Worm (Caenorhabditis elegans) whole organism, midembryonic: ENCODE measurements around the gene kin-4.

ENCODE experiments used
- cog-1 ChIP-seq: sonication (generic microtip); optimal IDR thresholded peaks from 2 replicates; lab custom pipeline; 2016; ENCODE audit warnings: missing genetic modification characterization, missing compliant biosample characterization
- flt-1 ChIP-seq: fragments of 200-800 bp; sonication (Bioruptor generic); IDR thresholded peaks from 2 replicates; pipeline ENCODE4 v1.3.6; 2022; ENCODE audit warnings: missing genetic modification characterization, missing compliant biosample characterization
- klf-2 ChIP-seq: fragments of 200-800 bp; sonication (Bioruptor generic); conservative IDR thresholded peaks from 2 replicates; pipeline ENCODE4 v1.3.6; 2022; ENCODE audit warnings: missing genetic modification reagents, missing genetic modification characterization, missing compliant biosample characterization
- med-1 ChIP-seq: sonication (generic microtip); optimal IDR thresholded peaks from 2 replicates; lab custom pipeline; 2017; ENCODE audit warnings: missing genetic modification characterization, mild to moderate bottlenecking, missing compliant biosample characterization, antibody characterized with exemption, missing genetic modification reagents; ENCODE audit not compliant: insufficient read depth
- ref-1 ChIP-seq: fragments of 200-800 bp; sonication (Bioruptor generic); conservative IDR thresholded peaks from 2 replicates; pipeline ENCODE4 v1.3.6; 2022; ENCODE audit warnings: missing genetic modification reagents, missing genetic modification characterization, missing compliant biosample characterization
- tab-1 ChIP-seq: fragments of 200-800 bp; sonication (Bioruptor generic); IDR thresholded peaks from 2 replicates; pipeline ENCODE4 v1.3.6; 2022; ENCODE audit warnings: missing genetic modification characterization, missing compliant biosample characterization
- ztf-23 ChIP-seq: fragments of 200-800 bp; sonication (Bioruptor generic); IDR thresholded peaks from 2 replicates; pipeline ENCODE4 v1.3.6; 2022; ENCODE audit warnings: missing genetic modification reagents, missing genetic modification characterization, missing compliant biosample characterization
- ztf-29 ChIP-seq: fragments of 200-800 bp; sonication (Bioruptor generic); IDR thresholded peaks from 2 replicates; pipeline ENCODE4 v1.3.6; 2022; ENCODE audit warnings: missing genetic modification reagents, missing genetic modification characterization, missing compliant biosample characterization

DNA sequence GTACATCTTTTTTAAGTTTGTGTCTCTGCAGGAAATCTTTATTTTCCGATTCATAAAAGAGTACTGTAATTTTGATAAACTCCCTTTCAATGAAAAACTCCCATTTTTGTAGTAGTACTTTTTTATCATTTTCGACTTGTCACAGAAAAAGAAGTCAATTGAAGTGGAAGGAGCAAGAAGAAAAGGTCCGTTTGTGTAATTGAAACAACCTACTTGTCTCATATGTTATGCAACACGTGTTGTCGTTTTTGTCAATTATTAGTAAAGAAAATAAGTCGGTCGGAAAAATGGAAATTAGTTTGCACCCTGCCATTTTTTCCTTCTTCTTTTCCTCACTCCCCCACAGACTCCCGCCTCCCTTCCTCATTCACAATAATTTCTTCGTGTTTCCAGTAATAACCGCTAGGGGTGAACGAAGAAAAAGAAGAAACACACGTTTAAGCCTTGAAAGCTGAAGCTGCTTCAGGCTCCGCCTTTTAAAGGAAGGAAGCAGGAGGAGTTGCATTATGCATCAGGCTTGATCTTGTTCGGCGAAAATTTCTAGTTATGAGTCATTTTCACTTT lies 33.2 kb downstream of the kin-4 start:
- TF ChIP-seq klf-2 (GFP tag; lab: Robert Waterston, UW) (no peak), ztf-29 (no peak), med-1 (GFP tag; lab: Kevin White, UChicago) (no peak), tab-1 (GFP tag; lab: Robert Waterston, UW) (no peak), flt-1 (GFP tag; lab: Robert Waterston, UW) (no peak), ztf-23 (GFP tag; lab: Robert Waterston, UW) (no peak), cog-1 (tag; lab: Kevin White, UChicago) (no peak), ref-1 (GFP tag; lab: Robert Waterston, UW) (no peak)
